Worm (Caenorhabditis elegans) whole organism, L1 larva: ENCODE data around the gene nhr-157.

ENCODE experiments used
- C34B4.2 ChIP-seq: sonication (generic microtip); optimal IDR thresholded peaks from 2 replicates; lab custom pipeline; 2017; ENCODE audit warnings: mild to moderate bottlenecking, missing genetic modification characterization, missing compliant biosample characterization
- ceh-82 ChIP-seq, 3 experiments: fragments of 150-350 bp in 1 of 3; sonication (generic microtip) in 2 of 3; optimal IDR thresholded peaks; 2 replicates each; lab custom pipeline; 2014 to 2017; ENCODE audit warnings: missing biosample characterization in 3 of 3, missing genetic modification characterization in 3 of 3
- dsc-1 ChIP-seq: sonication (generic microtip); optimal IDR thresholded peaks from 2 replicates; lab custom pipeline; 2016; ENCODE audit warnings: mild to moderate bottlenecking, missing genetic modification characterization, missing compliant biosample characterization
- efl-1 ChIP-seq, 4 experiments: fragments of 150-350 bp; optimal IDR thresholded peaks in 3 of 4; peaks in 1 of 4; 1 replicate in 1 of 4; 2 replicates in 3 of 4; lab custom pipeline; 2014; ENCODE audit warnings: missing biosample characterization in 2 of 4, missing genetic modification characterization in 2 of 4, missing genetic modification reagents in 2 of 4
- efl-3 ChIP-seq: fragments of 200-800 bp; sonication (Bioruptor generic); optimal IDR thresholded peaks from 2 replicates; lab custom pipeline; 2018; ENCODE audit warnings: mild to moderate bottlenecking, missing genetic modification characterization, missing compliant biosample characterization
- elt-2 ChIP-seq: sonication (generic microtip); optimal IDR thresholded peaks from 2 replicates; lab custom pipeline; 2016; ENCODE audit warnings: missing genetic modification characterization, mild to moderate bottlenecking, inconsistent platforms, missing compliant biosample characterization, missing genetic modification reagents
- elt-3 ChIP-seq, 6 experiments: fragments of 150-350 bp in 1 of 6; sonication (generic microtip); optimal IDR thresholded peaks; 2 replicates each; lab custom pipeline; 2017 to 2018; ENCODE audit warnings: missing biosample characterization in 6 of 6, missing genetic modification characterization in 6 of 6, inconsistent platforms in 1 of 6
- ets-5 ChIP-seq: fragments of 200-800 bp; sonication (Bioruptor generic); IDR thresholded peaks from 2 replicates; pipeline ENCODE4 v1.3.6; 2022; ENCODE audit warnings: missing genetic modification characterization, missing compliant biosample characterization
- fkh-10 ChIP-seq: sonication (generic microtip); optimal IDR thresholded peaks from 2 replicates; lab custom pipeline; 2017; ENCODE audit warnings: missing biosample characterization, missing genetic modification reagents, missing genetic modification characterization
- fkh-4 ChIP-seq: sonication (generic microtip); optimal IDR thresholded peaks from 2 replicates; lab custom pipeline; 2016; ENCODE audit warnings: missing compliant biosample characterization, missing genetic modification characterization, borderline replicate concordance
- fos-1 ChIP-seq: fragments of 150-350 bp; optimal IDR thresholded peaks from 2 replicates; lab custom pipeline; 2014; ENCODE audit warnings: missing biosample characterization, missing genetic modification characterization
- hpl-2 ChIP-seq: fragments of 150-350 bp; optimal IDR thresholded peaks from 2 replicates; lab custom pipeline; 2014; ENCODE audit warnings: missing biosample characterization, missing genetic modification reagents, missing genetic modification characterization
- irx-1 ChIP-seq: sonication (generic microtip); optimal IDR thresholded peaks from 2 replicates; lab custom pipeline; 2016; ENCODE audit warnings: missing genetic modification characterization, missing compliant biosample characterization
- jun-1 ChIP-seq: fragments of 150-350 bp; optimal IDR thresholded peaks from 2 replicates; lab custom pipeline; 2014; ENCODE audit warnings: missing biosample characterization, missing genetic modification reagents, missing genetic modification characterization
- lin-14 ChIP-seq: fragments of 200-800 bp; sonication (Bioruptor generic); optimal IDR thresholded peaks from 2 replicates; lab custom pipeline; 2018; ENCODE audit warnings: mild to moderate bottlenecking, missing genetic modification characterization, moderate library complexity, missing compliant biosample characterization
- lin-35 ChIP-seq, 2 experiments: fragments of 150-350 bp; optimal IDR thresholded peaks; 2 replicates each; lab custom pipeline; 2014; ENCODE audit warnings: missing biosample characterization in 2 of 2, missing genetic modification characterization in 2 of 2, missing genetic modification reagents in 2 of 2
- lin-39 ChIP-seq: fragments of 150-350 bp; optimal IDR thresholded peaks from 2 replicates; lab custom pipeline; 2014; ENCODE audit warnings: missing biosample characterization, missing genetic modification reagents, missing genetic modification characterization
- lsy-2 ChIP-seq, 2 experiments: fragments of 150-350 bp; optimal IDR thresholded peaks; 2 replicates each; lab custom pipeline; 2014; ENCODE audit warnings: missing biosample characterization in 2 of 2, missing genetic modification characterization in 2 of 2
- nhr-11 ChIP-seq: fragments of 150-350 bp; optimal IDR thresholded peaks from 2 replicates; lab custom pipeline; 2014; ENCODE audit warnings: missing biosample characterization, missing genetic modification characterization
- nhr-19 ChIP-seq: fragments of 200-800 bp; sonication (Bioruptor generic); conservative IDR thresholded peaks from 2 replicates; pipeline ENCODE4 v1.3.6; 2022; ENCODE audit warnings: missing genetic modification characterization, missing compliant biosample characterization
- nhr-237 ChIP-seq: fragments of 150-350 bp; optimal IDR thresholded peaks from 2 replicates; lab custom pipeline; 2014; ENCODE audit warnings: missing biosample characterization, missing genetic modification characterization
- nhr-76 ChIP-seq: sonication (generic microtip); optimal IDR thresholded peaks from 2 replicates; lab custom pipeline; 2017; ENCODE audit warnings: missing biosample characterization, missing genetic modification characterization
- nhr-84 ChIP-seq: sonication (generic microtip); optimal IDR thresholded peaks from 2 replicates; lab custom pipeline; 2017; ENCODE audit warnings: missing biosample characterization, missing genetic modification characterization
- nhr-85 ChIP-seq: sonication (generic microtip); peaks from one replicate; lab custom pipeline; 2016; ENCODE audit warnings: missing genetic modification characterization, inconsistent platforms, missing compliant biosample characterization
- nhr-90 ChIP-seq: sonication (generic microtip); optimal IDR thresholded peaks from 2 replicates; lab custom pipeline; 2016; ENCODE audit warnings: mild to moderate bottlenecking, missing genetic modification characterization, missing compliant biosample characterization; ENCODE audit not compliant: poor library complexity
- pqm-1 ChIP-seq: sonication (generic microtip); optimal IDR thresholded peaks from 3 replicates; lab custom pipeline; 2017; ENCODE audit warnings: missing biosample characterization, missing genetic modification characterization
- snpc-4 ChIP-seq: fragments of 150-350 bp; optimal IDR thresholded peaks from 2 replicates; lab custom pipeline; 2014; ENCODE audit warnings: missing biosample characterization, missing genetic modification characterization
- sptf-1 ChIP-seq: fragments of 150-350 bp; optimal IDR thresholded peaks from 2 replicates; lab custom pipeline; 2014; ENCODE audit warnings: missing biosample characterization, missing genetic modification characterization
- tbx-2 ChIP-seq: sonication (generic microtip); optimal IDR thresholded peaks from 2 replicates; lab custom pipeline; 2016; ENCODE audit warnings: missing genetic modification characterization, missing compliant biosample characterization
- tlp-1 ChIP-seq: fragments of 150-350 bp; optimal IDR thresholded peaks from 2 replicates; lab custom pipeline; 2014; ENCODE audit warnings: missing biosample characterization, missing genetic modification characterization
- unc-30 ChIP-seq: sonication (generic microtip); optimal IDR thresholded peaks from 2 replicates; lab custom pipeline; 2017; ENCODE audit warnings: missing biosample characterization, missing genetic modification characterization
- unc-86 ChIP-seq: sonication (generic microtip); optimal IDR thresholded peaks from 2 replicates; lab custom pipeline; 2016; ENCODE audit warnings: missing genetic modification characterization, missing compliant biosample characterization
- zag-1 ChIP-seq: fragments of 150-350 bp; optimal IDR thresholded peaks from 2 replicates; lab custom pipeline; 2014; ENCODE audit warnings: missing biosample characterization, missing genetic modification characterization
- zip-4 ChIP-seq: fragments of 200-800 bp; sonication (Bioruptor generic); optimal IDR thresholded peaks from 2 replicates; lab custom pipeline; 2018; ENCODE audit warnings: mild to moderate bottlenecking, missing genetic modification characterization, moderate library complexity, missing compliant biosample characterization

The nhr-157 gene

DNA sequence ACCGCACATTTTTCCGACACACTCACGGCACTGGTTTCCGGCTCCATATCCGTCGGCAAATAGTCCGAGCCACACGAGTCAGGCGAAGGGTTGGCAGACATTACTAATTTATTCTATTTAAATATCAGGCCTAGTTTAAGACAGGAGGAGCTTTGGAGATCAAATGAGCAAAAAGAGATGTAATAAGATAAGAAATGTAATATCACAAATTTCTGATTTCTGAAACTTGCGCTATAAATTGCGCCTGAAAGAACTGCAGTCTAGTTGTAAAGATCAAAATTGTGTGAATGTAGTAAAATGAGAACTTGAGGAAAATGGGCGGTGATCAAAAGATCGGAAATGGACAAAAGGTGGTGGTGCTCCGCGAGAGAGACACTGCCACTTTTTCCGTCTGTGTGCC lies 14.0 kb downstream of the nhr-157 start, which contains the start of gene nhr-186:
nhr-186 (minus strand) TSS at position 101 of the 400 bp plus-strand sequence.
- TF ChIP-seq pqm-1 (tag; lab: Kevin White, UChicago) (no peak), efl-1 (optimal IDR thresholded peaks at IDR 0.05; lab: Kevin White, UChicago) (no peak), efl-1 (GFP tag; optimal IDR thresholded peaks at IDR 0.05 in 1 of 2; lab: Kevin White, UChicago) (peak in 1 of 2 experiments; percentile 76), unc-86 (tag; lab: Kevin White, UChicago) (no peak), fkh-10 (GFP tag; lab: Kevin White, UChicago) (peak; percentile 6)

DNA sequence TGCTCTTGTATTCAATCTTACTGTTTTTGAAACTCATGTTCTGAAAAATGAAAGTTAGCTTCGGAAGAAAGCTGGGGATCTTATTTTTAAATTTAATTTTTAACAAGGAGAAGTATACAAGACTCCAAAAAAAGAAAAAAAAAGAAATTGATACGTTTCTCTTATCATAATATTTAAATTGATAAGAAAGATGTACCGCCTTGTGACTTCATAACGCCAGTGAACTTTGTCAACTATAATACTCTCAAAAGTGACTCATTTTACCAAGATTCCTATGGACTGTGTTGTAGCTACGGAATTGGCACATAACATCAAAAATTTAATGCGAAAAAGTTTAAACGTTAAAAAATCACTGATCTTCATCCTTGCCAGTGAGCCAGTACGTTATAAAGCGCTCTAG lies 17.0 kb downstream of the nhr-157 start:
- no peak for TF ChIP-seq nhr-237 (tag; lab: Kevin White, UChicago)
- TF ChIP-seq snpc-4 (tag; lab: Kevin White, UChicago), result no peak
- no peak for TF ChIP-seq nhr-90 (tag; lab: Kevin White, UChicago)
- TF ChIP-seq unc-30, result no peak
- peak; percentile 76 for TF ChIP-seq elt-2 (tag; lab: Kevin White, UChicago)
- no peak for TF ChIP-seq lsy-2 (tag; optimal IDR thresholded peaks at IDR 0.05; lab: Kevin White, UChicago)

DNA sequence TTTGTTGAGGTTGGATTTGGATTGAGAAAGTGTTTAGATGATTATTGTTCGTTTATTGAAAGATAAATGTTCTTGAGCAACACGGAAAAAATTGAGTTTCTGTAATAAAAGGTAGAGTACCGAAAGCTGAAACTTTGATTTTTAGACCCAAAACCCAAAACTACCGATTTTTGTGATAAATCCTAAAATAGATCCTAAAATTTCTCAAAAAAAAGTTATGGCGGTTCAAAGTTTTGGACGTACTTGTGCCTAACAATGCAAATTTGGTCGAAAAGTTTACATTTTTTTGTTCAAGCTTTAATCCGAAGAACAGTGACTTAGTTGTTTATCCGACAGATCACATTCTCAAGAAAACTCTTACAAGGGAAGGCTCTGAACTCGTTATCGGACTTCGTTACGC lies 21.5 kb downstream of the nhr-157 start, which contains the start of gene nhr-185:
nhr-185 (minus strand) TSS at position 101 of the 400 bp plus-strand sequence.
- TF ChIP-seq C34B4.2 (no peak), efl-3 (GFP tag; lab: Kevin White, UChicago) (no peak), pqm-1 (tag; lab: Kevin White, UChicago) (no peak), zag-1 (tag; lab: Kevin White, UChicago) (no peak), irx-1 (tag; lab: Kevin White, UChicago) (no peak), tlp-1 (no peak), nhr-76 (tag; lab: Kevin White, UChicago) (no peak), hpl-2 (no peak), elt-2 (tag; lab: Kevin White, UChicago) (no peak), nhr-90 (tag; lab: Kevin White, UChicago) (no peak), ets-5 (GFP tag; lab: Robert Waterston, UW) (no peak), nhr-84 (tag; lab: Kevin White, UChicago) (no peak), nhr-11 (tag; lab: Kevin White, UChicago) (no peak), fkh-4 (tag; lab: Kevin White, UChicago) (no peak), sptf-1 (no peak)
- TF ChIP-seq, all 84 proteins: peak for 0

DNA sequence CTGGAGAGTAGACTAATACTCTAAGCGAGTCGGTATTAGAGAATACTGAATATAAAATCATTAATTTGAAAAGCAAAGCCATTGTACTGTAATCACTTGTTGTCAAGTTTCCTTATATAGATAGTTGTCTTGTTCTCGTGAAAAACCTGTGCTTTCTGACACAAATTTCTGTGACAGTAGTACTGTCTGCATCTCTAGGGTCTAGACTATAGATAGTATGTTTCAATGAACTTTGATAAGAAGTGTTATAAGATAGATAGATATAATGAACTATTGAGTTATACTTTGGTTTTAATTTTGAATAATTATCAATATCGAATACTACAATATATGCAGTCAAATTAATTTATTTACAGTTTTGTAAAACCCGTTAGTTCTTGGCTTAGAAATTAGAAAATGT lies 24.9 kb downstream of the nhr-157 start, which contains the start of gene ugt-32:
ugt-32 (minus strand) TSS at position 82 of the 400 bp plus-strand sequence.
- peak; percentile 10 for TF ChIP-seq elt-2 (tag; lab: Kevin White, UChicago)
- no peak for TF ChIP-seq dsc-1 (tag; lab: Kevin White, UChicago)
- TF ChIP-seq efl-1 (optimal IDR thresholded peaks at IDR 0.05; lab: Kevin White, UChicago), result no peak
- peak in 1 of 2 experiments; percentile 37 for TF ChIP-seq efl-1 (GFP tag; optimal IDR thresholded peaks at IDR 0.05 in 1 of 2; lab: Kevin White, UChicago)
- TF ChIP-seq nhr-76 (tag; lab: Kevin White, UChicago), result no peak
- TF ChIP-seq fkh-10 (GFP tag; lab: Kevin White, UChicago), result no peak
- no peak for TF ChIP-seq unc-30
- peak in 1 of 6 experiments; percentile 0 for TF ChIP-seq elt-3 (tag; optimal IDR thresholded peaks at IDR 0.05; lab: Kevin White, UChicago)

DNA sequence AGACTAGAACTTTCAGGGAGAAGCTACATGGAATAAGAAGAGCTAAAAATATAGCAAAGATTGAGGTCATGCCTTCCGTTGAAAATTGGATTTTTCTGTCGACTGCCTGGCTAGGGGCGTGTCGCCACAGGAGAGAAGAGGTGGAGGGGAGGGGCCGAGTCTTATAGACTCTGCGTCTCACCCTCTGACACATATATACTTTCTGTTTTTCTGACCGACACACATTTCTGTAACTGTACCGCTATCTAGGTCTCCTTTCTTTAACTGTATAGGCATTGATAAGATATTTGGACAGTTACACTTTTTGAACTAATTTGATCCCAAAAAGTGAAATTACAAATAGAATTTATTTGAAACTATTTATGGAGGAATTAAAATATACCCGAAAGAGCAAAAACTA lies 27.3 kb downstream of the nhr-157 start:
- TF ChIP-seq nhr-85 (tag; lab: Kevin White, UChicago) (peak; percentile 47), hpl-2 (no peak), nhr-19 (GFP tag; lab: Robert Waterston, UW) (no peak), elt-3 (tag; optimal IDR thresholded peaks at IDR 0.05; lab: Kevin White, UChicago) (peak in 1 of 6 experiments; percentile 0), tbx-2 (no peak)

DNA sequence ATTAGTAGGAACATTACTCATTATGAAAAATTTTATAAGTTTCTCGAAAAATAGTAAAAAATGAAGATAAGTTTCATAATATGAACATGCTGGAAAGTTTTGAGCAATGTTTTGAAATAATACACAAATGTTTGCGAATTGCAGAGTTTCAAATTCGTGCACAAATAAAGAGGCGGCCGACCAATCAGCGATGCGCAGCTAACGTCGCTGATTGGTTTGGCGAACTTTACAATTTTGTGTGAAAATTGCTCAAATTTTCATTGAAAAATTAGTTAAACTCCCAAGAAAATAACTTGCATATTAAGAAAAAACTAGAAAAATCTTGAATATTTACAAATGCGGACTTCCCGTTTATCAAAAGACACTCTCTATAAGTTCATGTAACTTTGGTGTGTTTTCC lies 36.1 kb downstream of the nhr-157 start:
- TF ChIP-seq tlp-1 (no peak), ceh-82 (tag; optimal IDR thresholded peaks at IDR 0.05; lab: Kevin White, UChicago) (no peak), pqm-1 (tag; lab: Kevin White, UChicago) (no peak), dsc-1 (tag; lab: Kevin White, UChicago) (no peak), nhr-76 (tag; lab: Kevin White, UChicago) (no peak), jun-1 (tag; lab: Kevin White, UChicago) (no peak), lin-39 (no peak), zip-4 (GFP tag; lab: Kevin White, UChicago) (no peak), fos-1 (no peak), lin-14 (GFP tag; lab: Kevin White, UChicago) (no peak), lin-35 (GFP tag; optimal IDR thresholded peaks at IDR 0.05; lab: Kevin White, UChicago) (no peak)
